Worm (Caenorhabditis elegans) whole organism, L4 larva: ENCODE results near the gene T01G6.1.

ENCODE experiments used
- ama-1 ChIP-seq: fragments of 150-350 bp; optimal IDR thresholded peaks from 2 replicates; lab custom pipeline; 2014; ENCODE audit warnings: inconsistent platforms, mixed read lengths
- attf-4 ChIP-seq: sonication (generic microtip); optimal IDR thresholded peaks from 3 replicates; lab custom pipeline; 2017; ENCODE audit warnings: missing biosample characterization, missing genetic modification characterization

DNA sequence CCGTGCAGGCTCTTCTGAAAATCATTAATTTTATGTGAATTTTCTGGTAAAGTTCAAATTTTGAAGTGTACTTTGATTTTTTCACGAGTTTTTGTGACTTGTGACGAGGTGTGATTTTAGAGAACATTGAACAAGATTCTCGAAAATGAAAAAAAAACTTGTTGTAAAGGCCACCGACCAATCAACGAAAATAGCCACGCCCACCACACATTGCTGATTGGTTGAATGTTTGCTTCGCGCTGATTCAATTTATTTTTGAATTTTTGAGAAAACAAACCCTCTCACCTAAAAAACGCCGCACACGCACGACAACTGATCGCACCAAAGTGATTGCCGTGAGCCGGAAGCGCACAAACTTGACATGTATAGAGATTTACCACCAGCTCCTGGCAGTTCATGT is 14.6 kb upstream of the T01G6.1 start:
- TF ChIP-seq ama-1 (lab: Kevin White, UChicago) (no peak), attf-4 (no peak)
